Worm (Caenorhabditis elegans) whole organism, L3 larva: ENCODE data around the gene mspn-1.

Source experiments
- R02D3.7 ChIP-seq: fragments of 150-350 bp; optimal IDR thresholded peaks from 2 replicates; lab custom pipeline; 2014; ENCODE audit warnings: missing biosample characterization, missing genetic modification characterization
- ZK546.5 ChIP-seq: sonication (generic microtip); optimal IDR thresholded peaks from 2 replicates; lab custom pipeline; 2017; ENCODE audit warnings: missing biosample characterization, missing genetic modification characterization
- ceh-9 ChIP-seq: sonication (generic microtip); optimal IDR thresholded peaks from 2 replicates; lab custom pipeline; 2018; ENCODE audit warnings: missing biosample characterization, missing genetic modification characterization
- egl-27 ChIP-seq: sonication (generic microtip); optimal IDR thresholded peaks from 4 replicates; lab custom pipeline; 2017; ENCODE audit warnings: missing biosample characterization, missing genetic modification reagents, missing genetic modification characterization
- snpc-4 ChIP-seq: fragments of 150-350 bp; optimal IDR thresholded peaks from 2 replicates; lab custom pipeline; 2014; ENCODE audit warnings: missing biosample characterization, missing genetic modification characterization
- unc-62 ChIP-seq: fragments of 150-350 bp; sonication (generic microtip); optimal IDR thresholded peaks from 4 replicates; lab custom pipeline; 2014; ENCODE audit warnings: missing biosample characterization, missing genetic modification reagents, missing genetic modification characterization
- ztf-4 ChIP-seq: fragments of 150-350 bp; optimal IDR thresholded peaks from 2 replicates; lab custom pipeline; 2014; ENCODE audit warnings: missing biosample characterization, missing genetic modification characterization

ce11 chrIV:10157034-10157433 is 20.7 kb upstream of the mspn-1 start:
- TF ChIP-seq unc-62 (GFP tag; lab: Kevin White, UChicago) (no peak), ztf-4 (no peak), snpc-4 (no peak), egl-27 (no peak), R02D3.7 (tag; lab: Kevin White, UChicago) (no peak), ceh-9 (tag; lab: Kevin White, UChicago) (no peak), ZK546.5 (tag; lab: Kevin White, UChicago) (no peak)
